Fruit fly (Drosophila melanogaster) whole organism, embryonic: ENCODE measurements around the gene PAPLA1.
A peak's percentile ranks its signal among the peaks of the same experiment; 100 is the strongest.

Source experiments
- BEAF-32 ChIP-seq: fragments of 200-800 bp; sonication (Bioruptor generic); optimal IDR thresholded peaks from 3 replicates; lab custom pipeline; 2017; ENCODE audit warnings: missing biosample characterization, missing genetic modification characterization, mild to moderate bottlenecking, moderate library complexity, missing genetic modification reagents
- BtbVII ChIP-seq: fragments of 200-800 bp; sonication (Bioruptor generic); optimal IDR thresholded peaks from 3 replicates; lab custom pipeline; 2017; ENCODE audit warnings: missing biosample characterization, mild to moderate bottlenecking, missing genetic modification characterization
- CG10543 ChIP-seq: fragments of 200-800 bp; sonication (Bioruptor generic); optimal IDR thresholded peaks from 3 replicates; lab custom pipeline; 2017; ENCODE audit warnings: missing biosample characterization, mild to moderate bottlenecking, missing genetic modification characterization, moderate library complexity
- CG11093 ChIP-seq: fragments of 200-800 bp; sonication (Bioruptor generic); IDR thresholded peaks from 3 replicates; pipeline ENCODE4 v1.3.6; 2022; ENCODE audit warnings: missing biosample characterization, missing genetic modification characterization
- CG11695 ChIP-seq: fragments of 200-800 bp; sonication (Bioruptor generic); IDR thresholded peaks from 3 replicates; pipeline ENCODE4 v1.3.6; 2022; ENCODE audit warnings: missing biosample characterization, missing genetic modification characterization
- CG12299 ChIP-seq: fragments of 200-800 bp; sonication (Bioruptor generic); optimal IDR thresholded peaks from 2 replicates; lab custom pipeline; 2018; ENCODE audit warnings: missing biosample characterization, mild to moderate bottlenecking, missing genetic modification characterization
- CG12744 ChIP-seq: fragments of 200-800 bp; sonication (Bioruptor generic); optimal IDR thresholded peaks from 2 replicates; lab custom pipeline; 2016; ENCODE audit warnings: missing biosample characterization, missing genetic modification characterization
- CG14014 ChIP-seq: fragments of 200-800 bp; sonication (Bioruptor generic); IDR thresholded peaks from 2 replicates; pipeline ENCODE4 v1.3.6; 2022; ENCODE audit warnings: missing biosample characterization, missing genetic modification characterization
- CG17359 ChIP-seq: fragments of 200-800 bp; sonication (Bioruptor generic); optimal IDR thresholded peaks from 3 replicates; lab custom pipeline; 2018; ENCODE audit warnings: missing biosample characterization, mild to moderate bottlenecking, missing genetic modification characterization, moderate library complexity
- CG17385 ChIP-seq: fragments of 200-800 bp; sonication (Bioruptor generic); optimal IDR thresholded peaks from 3 replicates; lab custom pipeline; 2018; ENCODE audit warnings: missing biosample characterization, mild to moderate bottlenecking, missing genetic modification characterization
- CG2678 ChIP-seq: fragments of 200-800 bp; sonication (Bioruptor generic); optimal IDR thresholded peaks from 3 replicates; lab custom pipeline; 2019; ENCODE audit warnings: missing biosample characterization, mild to moderate bottlenecking, missing genetic modification characterization, moderate library complexity
- CG30403 ChIP-seq: fragments of 200-800 bp; sonication (Bioruptor generic); optimal IDR thresholded peaks from 3 replicates; lab custom pipeline; 2016; ENCODE audit warnings: missing biosample characterization, missing genetic modification characterization
- CG3163 ChIP-seq: fragments of 200-800 bp; sonication (Bioruptor generic); optimal IDR thresholded peaks from 3 replicates; lab custom pipeline; 2016; ENCODE audit warnings: missing biosample characterization, missing genetic modification characterization
- CG34376 ChIP-seq: fragments of 200-800 bp; sonication (Bioruptor generic); optimal IDR thresholded peaks from 2 replicates; lab custom pipeline; 2018; ENCODE audit warnings: missing biosample characterization, mild to moderate bottlenecking, missing genetic modification characterization
- CG4730 ChIP-seq: fragments of 200-800 bp; sonication (Bioruptor generic); IDR thresholded peaks from 2 replicates; pipeline ENCODE4 v1.3.6; 2022; ENCODE audit warnings: missing biosample characterization, missing genetic modification characterization
- CG4854 ChIP-seq: fragments of 200-800 bp; sonication (Bioruptor generic); optimal IDR thresholded peaks from 2 replicates; lab custom pipeline; 2016; ENCODE audit warnings: missing biosample characterization, missing genetic modification characterization, inconsistent platforms
- CG5180 ChIP-seq: fragments of 200-800 bp; sonication (Bioruptor generic); optimal IDR thresholded peaks from 3 replicates; lab custom pipeline; 2017; ENCODE audit warnings: missing biosample characterization, missing genetic modification characterization, mild to moderate bottlenecking, moderate library complexity, missing genetic modification reagents
- CG7271 ChIP-seq: fragments of 200-800 bp; sonication (Bioruptor generic); optimal IDR thresholded peaks from 2 replicates; lab custom pipeline; 2018; ENCODE audit warnings: missing biosample characterization, mild to moderate bottlenecking, missing genetic modification characterization, moderate library complexity
- Dll ChIP-seq: fragments of 200-800 bp; sonication (Bioruptor generic); IDR thresholded peaks from 4 replicates; pipeline ENCODE4 v1.3.6; 2022; ENCODE audit warnings: missing biosample characterization, missing genetic modification characterization; ENCODE audit not compliant: partially characterized antibody
- Drgx ChIP-seq: fragments of 200-800 bp; sonication (Bioruptor generic); IDR thresholded peaks from 2 replicates; pipeline ENCODE4 v1.3.6; 2022; ENCODE audit warnings: missing biosample characterization, missing genetic modification characterization
- Gug ChIP-seq: fragments of 200-800 bp; sonication (Bioruptor generic); IDR thresholded peaks from 4 replicates; pipeline ENCODE4 v1.3.6; 2022; ENCODE audit warnings: missing biosample characterization, missing genetic modification characterization
- Hr3 ChIP-seq: fragments of 200-800 bp; sonication (Bioruptor generic); optimal IDR thresholded peaks from 3 replicates; lab custom pipeline; 2016; ENCODE audit warnings: missing biosample characterization, missing genetic modification characterization
- Hsf ChIP-seq: fragments of 200-800 bp; sonication (Bioruptor generic); optimal IDR thresholded peaks from 3 replicates; lab custom pipeline; 2016; ENCODE audit warnings: missing biosample characterization, missing genetic modification characterization
- MBD-R2 ChIP-seq: fragments of 200-800 bp; sonication (Bioruptor generic); IDR thresholded peaks from 2 replicates; pipeline ENCODE4 v1.3.6; 2022; ENCODE audit warnings: missing biosample characterization, missing genetic modification characterization
- Mes4 ChIP-seq: fragments of 200-800 bp; sonication (Bioruptor generic); optimal IDR thresholded peaks from 2 replicates; lab custom pipeline; 2016; ENCODE audit warnings: missing biosample characterization, missing genetic modification characterization
- NC2β ChIP-seq: fragments of 200-800 bp; sonication (Bioruptor generic); optimal IDR thresholded peaks from 2 replicates; lab custom pipeline; 2016; ENCODE audit warnings: missing biosample characterization, missing genetic modification characterization
- NfI ChIP-seq: fragments of 200-800 bp; sonication (Bioruptor generic); optimal IDR thresholded peaks from 3 replicates; lab custom pipeline; 2018; ENCODE audit warnings: missing biosample characterization, mild to moderate bottlenecking, missing genetic modification characterization, moderate library complexity
- Pdp1 ChIP-seq, 2 experiments: fragments of 200-800 bp; sonication (Bioruptor generic); optimal IDR thresholded peaks; 3 replicates each; lab custom pipeline; 2016; ENCODE audit warnings: missing biosample characterization in 2 of 2, missing genetic modification characterization in 2 of 2, mild to moderate bottlenecking in 1 of 2, moderate library complexity in 1 of 2
- Scr ChIP-seq: fragments of 200-800 bp; sonication (Bioruptor generic); IDR thresholded peaks from 2 replicates; pipeline ENCODE4 v1.3.6; 2022; ENCODE audit warnings: missing biosample characterization, missing genetic modification characterization; ENCODE audit not compliant: partially characterized antibody
- Sry-β ChIP-seq: fragments of 200-800 bp; sonication (Bioruptor generic); optimal IDR thresholded peaks from 2 replicates; lab custom pipeline; 2018; ENCODE audit warnings: missing biosample characterization, mild to moderate bottlenecking, missing genetic modification characterization, moderate library complexity
- ash1 ChIP-seq: fragments of 200-800 bp; sonication (Bioruptor generic); optimal IDR thresholded peaks from 2 replicates; lab custom pipeline; 2018; ENCODE audit warnings: missing biosample characterization, mild to moderate bottlenecking, missing genetic modification characterization
- btn ChIP-seq: fragments of 200-800 bp; sonication (Bioruptor generic); optimal IDR thresholded peaks from 2 replicates; lab custom pipeline; 2016; ENCODE audit warnings: missing biosample characterization, missing genetic modification characterization
- crol ChIP-seq: fragments of 200-800 bp; sonication (Bioruptor generic); IDR thresholded peaks from 2 replicates; pipeline ENCODE4 v1.3.6; 2022; ENCODE audit warnings: missing biosample characterization, missing genetic modification characterization
- dan ChIP-seq: fragments of 200-800 bp; sonication (Bioruptor generic); IDR thresholded peaks from 2 replicates; pipeline ENCODE4 v1.3.6; 2022; ENCODE audit warnings: missing biosample characterization, missing genetic modification characterization
- dm ChIP-seq: fragments of 200-800 bp; sonication (Bioruptor generic); optimal IDR thresholded peaks from 3 replicates; lab custom pipeline; 2016; ENCODE audit warnings: missing biosample characterization, missing genetic modification characterization
- emc ChIP-seq: fragments of 200-800 bp; sonication (Bioruptor generic); optimal IDR thresholded peaks from 2 replicates; lab custom pipeline; 2016; ENCODE audit warnings: missing biosample characterization, missing genetic modification characterization
- esg ChIP-seq: fragments of 200-800 bp; sonication (Bioruptor generic); conservative IDR thresholded peaks from 2 replicates; pipeline ENCODE4 v1.3.6; 2022; ENCODE audit warnings: missing biosample characterization, missing genetic modification characterization
- exex ChIP-seq: fragments of 200-800 bp; sonication (Bioruptor generic); optimal IDR thresholded peaks from 4 replicates; lab custom pipeline; 2018; ENCODE audit warnings: missing biosample characterization, mild to moderate bottlenecking, missing genetic modification characterization, moderate library complexity
- fru ChIP-seq: fragments of >200 bp; optimal IDR thresholded peaks from 2 replicates; lab custom pipeline; 2017
- hkb ChIP-seq, 2 experiments: fragments of 200-800 bp in 1 of 2; fragments of >200 bp in 1 of 2; sonication (Bioruptor generic) in 1 of 2; IDR thresholded peaks in 1 of 2; optimal IDR thresholded peaks in 1 of 2; 2 replicates each; pipeline versions ENCODE4 v1.3.6 to Lab custom; 2017 to 2022; ENCODE audit warnings: missing biosample characterization in 1 of 2, missing genetic modification characterization in 1 of 2
- jigr1 ChIP-seq: fragments of 200-800 bp; sonication (Bioruptor generic); IDR thresholded peaks from 3 replicates; pipeline ENCODE4 v1.3.6; 2022; ENCODE audit warnings: missing biosample characterization, missing genetic modification characterization
- pnt ChIP-seq: fragments of 200-800 bp; sonication (Bioruptor generic); optimal IDR thresholded peaks from 3 replicates; lab custom pipeline; 2016; ENCODE audit warnings: missing biosample characterization, missing genetic modification characterization
- psq ChIP-seq: fragments of 200-800 bp; sonication (Bioruptor generic); optimal IDR thresholded peaks from 2 replicates; lab custom pipeline; 2017; ENCODE audit warnings: missing biosample characterization, missing genetic modification characterization
- pum ChIP-seq: fragments of 200-800 bp; sonication (Bioruptor generic); optimal IDR thresholded peaks from 2 replicates; lab custom pipeline; 2016; ENCODE audit warnings: missing biosample characterization, missing genetic modification characterization
- ro ChIP-seq: fragments of 200-800 bp; sonication (Bioruptor generic); IDR thresholded peaks from 2 replicates; pipeline ENCODE4 v1.3.6; 2022; ENCODE audit warnings: missing biosample characterization, missing genetic modification characterization
- schlank ChIP-seq: fragments of 200-800 bp; sonication (Bioruptor generic); optimal IDR thresholded peaks from 2 replicates; lab custom pipeline; 2018; ENCODE audit warnings: missing biosample characterization, mild to moderate bottlenecking, missing genetic modification characterization
- tgo ChIP-seq: fragments of 200-800 bp; sonication (Bioruptor generic); IDR thresholded peaks from 3 replicates; pipeline ENCODE4 v1.3.6; 2022; ENCODE audit warnings: missing biosample characterization, missing genetic modification characterization
- toy ChIP-seq: fragments of 200-800 bp; sonication (Bioruptor generic); IDR thresholded peaks from 2 replicates; pipeline ENCODE4 v1.3.6; 2022; ENCODE audit warnings: missing biosample characterization, missing genetic modification characterization
- trh ChIP-seq: fragments of 200-800 bp; sonication (Bioruptor generic); optimal IDR thresholded peaks from 2 replicates; lab custom pipeline; 2016; ENCODE audit warnings: missing biosample characterization, missing genetic modification characterization
- twi ChIP-seq: fragments of 200-800 bp; optimal IDR thresholded peaks from 2 replicates; lab custom pipeline; 2019; ENCODE audit warnings: missing biosample characterization, mild to moderate bottlenecking, missing genetic modification characterization, moderate library complexity
- wek ChIP-seq: fragments of 200-800 bp; sonication (Bioruptor generic); optimal IDR thresholded peaks from 3 replicates; lab custom pipeline; 2018; ENCODE audit warnings: missing biosample characterization, mild to moderate bottlenecking, missing genetic modification characterization, moderate library complexity

The PAPLA1 gene

DNA sequence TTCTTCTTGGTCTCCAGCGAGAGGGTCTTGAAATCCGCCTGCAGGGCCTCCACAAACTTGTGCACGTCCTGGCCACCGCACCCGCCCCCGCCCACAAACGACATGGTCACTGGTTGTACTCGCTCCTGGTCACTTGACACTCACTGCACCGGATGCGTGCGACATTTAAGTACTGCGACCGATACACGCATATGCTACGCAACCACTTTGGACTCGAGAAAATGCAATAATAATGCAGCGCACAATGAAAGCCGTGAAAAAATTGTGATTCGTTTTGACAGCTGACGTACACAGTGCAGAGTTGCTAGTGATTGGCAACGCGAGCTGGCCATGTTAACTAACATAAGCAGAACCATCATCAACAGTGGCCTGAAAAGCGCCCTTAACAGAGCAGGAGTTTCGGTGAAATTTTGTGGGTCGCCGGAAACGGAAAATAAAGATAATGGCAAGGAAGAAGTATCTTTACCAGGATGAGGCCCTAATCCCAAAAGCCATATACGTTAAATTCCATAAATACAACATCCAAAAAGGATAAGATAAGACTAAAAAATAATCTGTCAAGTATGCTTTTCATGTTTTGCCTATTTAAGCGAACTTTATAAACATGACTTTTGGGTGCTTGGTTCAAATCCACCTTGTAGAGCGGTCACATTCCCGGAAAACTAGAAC lies 35.6 kb downstream of the PAPLA1 start, which contains the start of the genes mon2 and CG8673 (continued):
- TF ChIP-seq Dll, result 0 out of 4 replicates have a peak, but pooled peaks have one; percentile 15
- peak; percentile 89 for TF ChIP-seq crol (GFP tag; lab: Robert Waterston, UW)
- no peak for TF ChIP-seq Drgx (GFP tag; lab: Robert Waterston, UW)
- TF ChIP-seq emc (GFP tag; lab: Kevin White, UChicago), result no peak
- TF ChIP-seq BtbVII, result no peak
- no peak for TF ChIP-seq CG10543 (GFP tag; lab: Kevin White, UChicago)
- no peak for TF ChIP-seq wek (GFP tag; lab: Kevin White, UChicago)
- no peak for TF ChIP-seq CG11093 (GFP tag; lab: Robert Waterston, UW)
- TF ChIP-seq Mes4 (GFP tag; lab: Kevin White, UChicago), result no peak
- TF ChIP-seq hkb (optimal IDR thresholded peaks at IDR 0.05; lab: Kevin White, UChicago), result no peak
- TF ChIP-seq hkb (GFP tag; IDR thresholded peaks at IDR 0.05; lab: Robert Waterston, UW), result no peak
- TF ChIP-seq MBD-R2, result peak; percentile 70
- TF ChIP-seq trh, result no peak
- TF ChIP-seq CG5180 (GFP tag; lab: Kevin White, UChicago), result no peak
- TF ChIP-seq BEAF-32 (GFP tag; lab: Kevin White, UChicago), result peak; percentile 3
- no peak for TF ChIP-seq Sry-β (GFP tag; lab: Kevin White, UChicago)
- TF ChIP-seq toy, result no peak
- no peak for TF ChIP-seq pum (GFP tag; lab: Kevin White, UChicago)
- TF ChIP-seq CG12744 (GFP tag; lab: Kevin White, UChicago), result no peak
- TF ChIP-seq Scr (GFP tag; lab: Robert Waterston, UW), result no peak
- TF ChIP-seq ash1 (GFP tag; lab: Kevin White, UChicago), result no peak
- peak; percentile 63 for TF ChIP-seq CG4854 (GFP tag; lab: Kevin White, UChicago)
- no peak for TF ChIP-seq CG17385 (GFP tag; lab: Kevin White, UChicago)
- no peak for TF ChIP-seq ro (GFP tag; lab: Robert Waterston, UW)
- no peak for TF ChIP-seq CG17359 (tag; lab: Kevin White, UChicago)
- no peak for TF ChIP-seq CG2678 (tag; lab: Kevin White, UChicago)
- TF ChIP-seq twi (tag; lab: Kevin White, UChicago), result no peak
- TF ChIP-seq CG12299 (tag; lab: Kevin White, UChicago), result no peak
- no peak for TF ChIP-seq fru (lab: Kevin White, UChicago)
- no peak for TF ChIP-seq CG7271
- no peak for TF ChIP-seq dan (GFP tag; lab: Robert Waterston, UW)
- no peak for TF ChIP-seq esg
- TF ChIP-seq, all 482 proteins: peak for 18

- no peak for TF ChIP-seq jigr1
- no peak for TF ChIP-seq CG11695
- TF ChIP-seq schlank, result no peak
- TF ChIP-seq dm (GFP tag; lab: Kevin White, UChicago), result no peak
- no peak for TF ChIP-seq psq (GFP tag; lab: Kevin White, UChicago)
- no peak for TF ChIP-seq NC2β
- no peak for TF ChIP-seq CG4730 (GFP tag; lab: Robert Waterston, UW)
- no peak for TF ChIP-seq pnt
- TF ChIP-seq crol (GFP tag; lab: Robert Waterston, UW), result no peak
- no peak for TF ChIP-seq Gug (GFP tag; lab: Robert Waterston, UW)
- no peak for TF ChIP-seq CG30403 (GFP tag; lab: Kevin White, UChicago)
- TF ChIP-seq exex (tag; lab: Kevin White, UChicago), result peak; percentile 91
- TF ChIP-seq Pdp1 (GFP tag; optimal IDR thresholded peaks at IDR 0.05; lab: Kevin White, UChicago), result peak in 1 of 2 experiments; percentile 61
- TF ChIP-seq tgo, result no peak
- TF ChIP-seq CG3163 (GFP tag; lab: Kevin White, UChicago), result no peak
- TF ChIP-seq CG14014, result no peak
- peak; percentile 48 for TF ChIP-seq CG34376 (GFP tag; lab: Kevin White, UChicago)
- no peak for TF ChIP-seq Hr3 (GFP tag; lab: Kevin White, UChicago)
- no peak for TF ChIP-seq btn
- no peak for TF ChIP-seq Hsf
- no peak for TF ChIP-seq NfI (GFP tag; lab: Kevin White, UChicago)
These were observed 42.7 kb downstream of the PAPLA1 start for dm6 chr2L:8116632-8117193.
